Fruit fly (Drosophila melanogaster) whole organism, embryonic: ENCODE measurements around the gene Stim.
A peak's percentile ranks its signal among the peaks of the same experiment; 100 is the strongest.

Experiments
- BtbVII ChIP-seq: fragments of 200-800 bp; sonication (Bioruptor generic); optimal IDR thresholded peaks from 3 replicates; lab custom pipeline; 2017; ENCODE audit warnings: missing biosample characterization, mild to moderate bottlenecking, missing genetic modification characterization
- C15 ChIP-seq: fragments of 200-800 bp; sonication (Bioruptor generic); IDR thresholded peaks from 3 replicates; pipeline ENCODE4 v1.3.6; 2022; ENCODE audit warnings: missing biosample characterization, missing genetic modification characterization
- CG10267 ChIP-seq: fragments of 200-800 bp; sonication (Bioruptor generic); optimal IDR thresholded peaks from 2 replicates; lab custom pipeline; 2018; ENCODE audit warnings: missing biosample characterization, mild to moderate bottlenecking, missing genetic modification characterization, moderate library complexity
- CG10979 ChIP-seq: fragments of 200-800 bp; sonication (Bioruptor generic); optimal IDR thresholded peaks from 2 replicates; lab custom pipeline; 2018; ENCODE audit warnings: missing biosample characterization, mild to moderate bottlenecking, missing genetic modification characterization, moderate library complexity
- CG11247 ChIP-seq: fragments of 200-800 bp; sonication (Bioruptor generic); IDR thresholded peaks from 2 replicates; pipeline ENCODE4 v1.3.6; 2022; ENCODE audit warnings: missing biosample characterization, missing genetic modification characterization
- CG11723 ChIP-seq: fragments of 200-800 bp; sonication (Bioruptor generic); optimal IDR thresholded peaks from 2 replicates; lab custom pipeline; 2017; ENCODE audit warnings: missing biosample characterization, mild to moderate bottlenecking, missing genetic modification characterization
- CG1233 ChIP-seq: fragments of 200-800 bp; sonication (Bioruptor generic); optimal IDR thresholded peaks from 4 replicates; lab custom pipeline; 2018; ENCODE audit warnings: missing biosample characterization, mild to moderate bottlenecking, missing genetic modification characterization
- CG14667 ChIP-seq: fragments of 200-800 bp; sonication (Bioruptor generic); IDR thresholded peaks from 2 replicates; pipeline ENCODE4 v1.3.6; 2022; ENCODE audit warnings: missing biosample characterization, missing genetic modification characterization
- CG17612 ChIP-seq: fragments of 200-800 bp; sonication (Bioruptor generic); IDR thresholded peaks from 2 replicates; pipeline ENCODE4 v1.3.6; 2022; ENCODE audit warnings: missing biosample characterization, missing genetic modification characterization
- CG17829 ChIP-seq: fragments of 200-800 bp; optimal IDR thresholded peaks from 2 replicates; lab custom pipeline; 2019; ENCODE audit warnings: missing biosample characterization, mild to moderate bottlenecking, missing genetic modification characterization, moderate library complexity
- CG18011 ChIP-seq: fragments of 200-800 bp; sonication (Bioruptor generic); optimal IDR thresholded peaks from 2 replicates; lab custom pipeline; 2017; ENCODE audit warnings: missing biosample characterization, missing genetic modification characterization, mild to moderate bottlenecking, moderate library complexity, missing genotype
- CG18599 ChIP-seq: fragments of 200-800 bp; sonication (Bioruptor generic); optimal IDR thresholded peaks from 3 replicates; lab custom pipeline; 2017; ENCODE audit warnings: missing biosample characterization, missing genetic modification characterization, mild to moderate bottlenecking, moderate library complexity, missing genetic modification reagents
- CG18619 ChIP-seq: fragments of 200-800 bp; sonication (Bioruptor generic); optimal IDR thresholded peaks from 3 replicates; lab custom pipeline; 2017; ENCODE audit warnings: missing biosample characterization, mild to moderate bottlenecking, missing genetic modification characterization
- CG18764 ChIP-seq: fragments of 200-800 bp; sonication (Bioruptor generic); optimal IDR thresholded peaks from 3 replicates; lab custom pipeline; 2016; ENCODE audit warnings: missing biosample characterization, missing genetic modification characterization
- CG2120 ChIP-seq: fragments of 200-800 bp; sonication (Bioruptor generic); optimal IDR thresholded peaks from 3 replicates; lab custom pipeline; 2016; ENCODE audit warnings: missing biosample characterization, missing genetic modification characterization
- CG30020 ChIP-seq: fragments of 200-800 bp; optimal IDR thresholded peaks from 2 replicates; lab custom pipeline; 2019; ENCODE audit warnings: missing biosample characterization, mild to moderate bottlenecking, missing genetic modification characterization, moderate library complexity
- CG33557 ChIP-seq: fragments of 200-800 bp; sonication (Bioruptor generic); optimal IDR thresholded peaks from 2 replicates; lab custom pipeline; 2019; ENCODE audit warnings: missing biosample characterization, mild to moderate bottlenecking, missing genetic modification characterization, moderate library complexity
- CG4424 ChIP-seq: fragments of 200-800 bp; sonication (Bioruptor generic); optimal IDR thresholded peaks from 3 replicates; lab custom pipeline; 2016; ENCODE audit warnings: missing biosample characterization, missing genetic modification characterization
- CG7556 ChIP-seq: fragments of 200-800 bp; sonication (Bioruptor generic); optimal IDR thresholded peaks from 2 replicates; lab custom pipeline; 2017; ENCODE audit warnings: missing biosample characterization, mild to moderate bottlenecking, missing genetic modification characterization
- CG8924 ChIP-seq: fragments of 200-800 bp; optimal IDR thresholded peaks from 3 replicates; lab custom pipeline; 2019; ENCODE audit warnings: missing biosample characterization, mild to moderate bottlenecking, missing genetic modification characterization, moderate library complexity
- Dek ChIP-seq: fragments of 200-800 bp; sonication (Bioruptor generic); optimal IDR thresholded peaks from 3 replicates; lab custom pipeline; 2019; ENCODE audit warnings: missing biosample characterization, mild to moderate bottlenecking, missing genetic modification characterization, moderate library complexity
- Dfd ChIP-seq, 2 experiments: fragments of >200 bp; optimal IDR thresholded peaks; 2 replicates each; lab custom pipeline; 2017; ENCODE audit warnings: missing biosample characterization in 2 of 2, missing genetic modification characterization in 2 of 2
- Lhr ChIP-seq: fragments of 200-800 bp; sonication (Bioruptor generic); optimal IDR thresholded peaks from 3 replicates; lab custom pipeline; 2017; ENCODE audit warnings: mild to moderate bottlenecking, missing biosample characterization, missing genetic modification reagents, missing genetic modification characterization
- Mes4 ChIP-seq: fragments of 200-800 bp; sonication (Bioruptor generic); optimal IDR thresholded peaks from 2 replicates; lab custom pipeline; 2016; ENCODE audit warnings: missing biosample characterization, missing genetic modification characterization
- NC2β ChIP-seq: fragments of 200-800 bp; sonication (Bioruptor generic); optimal IDR thresholded peaks from 2 replicates; lab custom pipeline; 2016; ENCODE audit warnings: missing biosample characterization, missing genetic modification characterization
- Six4 ChIP-seq: fragments of 200-800 bp; sonication (Bioruptor generic); optimal IDR thresholded peaks from 2 replicates; lab custom pipeline; 2016; ENCODE audit warnings: missing biosample characterization, missing genetic modification characterization
- Sox100B ChIP-seq: fragments of 200-800 bp; sonication (Bioruptor generic); optimal IDR thresholded peaks from 3 replicates; lab custom pipeline; 2018; ENCODE audit warnings: missing biosample characterization, mild to moderate bottlenecking, missing genetic modification characterization
- az2 ChIP-seq: fragments of 200-800 bp; sonication (Bioruptor generic); optimal IDR thresholded peaks from 3 replicates; lab custom pipeline; 2016; ENCODE audit warnings: missing biosample characterization, missing genetic modification characterization
- corto ChIP-seq: fragments of 200-800 bp; sonication (Bioruptor generic); optimal IDR thresholded peaks from 2 replicates; lab custom pipeline; 2016; ENCODE audit warnings: missing biosample characterization, mild to moderate bottlenecking, missing genetic modification characterization, moderate library complexity
- da ChIP-seq: fragments of 200-800 bp; sonication (Bioruptor generic); optimal IDR thresholded peaks from 2 replicates; lab custom pipeline; 2016; ENCODE audit warnings: missing biosample characterization, missing genetic modification characterization
- exex ChIP-seq: fragments of 200-800 bp; sonication (Bioruptor generic); optimal IDR thresholded peaks from 4 replicates; lab custom pipeline; 2018; ENCODE audit warnings: missing biosample characterization, mild to moderate bottlenecking, missing genetic modification characterization, moderate library complexity
- gfzf ChIP-seq: fragments of 200-800 bp; sonication (Bioruptor generic); optimal IDR thresholded peaks from 2 replicates; lab custom pipeline; 2016; ENCODE audit warnings: missing biosample characterization, mild to moderate bottlenecking, missing genetic modification characterization, moderate library complexity
- gro ChIP-seq: fragments of 200-800 bp; sonication (Bioruptor generic); optimal IDR thresholded peaks from 2 replicates; lab custom pipeline; 2016; ENCODE audit warnings: missing biosample characterization, missing genetic modification characterization
- hkb ChIP-seq, 2 experiments: fragments of 200-800 bp in 1 of 2; fragments of >200 bp in 1 of 2; sonication (Bioruptor generic) in 1 of 2; IDR thresholded peaks in 1 of 2; optimal IDR thresholded peaks in 1 of 2; 2 replicates each; pipeline versions ENCODE4 v1.3.6 to Lab custom; 2017 to 2022; ENCODE audit warnings: missing biosample characterization in 1 of 2, missing genetic modification characterization in 1 of 2
- hth ChIP-seq: fragments of >200 bp; optimal IDR thresholded peaks from 2 replicates; lab custom pipeline; 2017; ENCODE audit warnings: inconsistent platforms
- lab ChIP-seq: fragments of 200-800 bp; sonication (Bioruptor generic); optimal IDR thresholded peaks from 3 replicates; lab custom pipeline; 2017; ENCODE audit warnings: missing biosample characterization, missing genetic modification characterization, mild to moderate bottlenecking, moderate library complexity, missing genetic modification reagents
- lilli ChIP-seq: fragments of 200-800 bp; sonication (Bioruptor generic); optimal IDR thresholded peaks from 3 replicates; lab custom pipeline; 2016; ENCODE audit warnings: missing biosample characterization, missing genetic modification characterization
- lola ChIP-seq, 3 experiments: fragments of >200 bp in 2 of 3; fragments of 200-800 bp in 1 of 3; sonication (Bioruptor generic) in 1 of 3; optimal IDR thresholded peaks; 2 replicates each; lab custom pipeline; 2017 to 2019; ENCODE audit warnings: missing biosample characterization in 3 of 3, missing genetic modification characterization in 3 of 3, mild to moderate bottlenecking in 1 of 3, moderate library complexity in 1 of 3
- nau ChIP-seq: fragments of 200-800 bp; sonication (Bioruptor generic); optimal IDR thresholded peaks from 3 replicates; lab custom pipeline; 2017; ENCODE audit warnings: missing biosample characterization, mild to moderate bottlenecking, missing genetic modification characterization, missing genetic modification reagents
- nom ChIP-seq: fragments of 200-800 bp; sonication (Bioruptor generic); optimal IDR thresholded peaks from 2 replicates; lab custom pipeline; 2017; ENCODE audit warnings: missing biosample characterization, missing genetic modification characterization, mild to moderate bottlenecking, moderate library complexity, missing genetic modification reagents
- odd ChIP-seq: fragments of 200-800 bp; sonication (Bioruptor generic); optimal IDR thresholded peaks from 2 replicates; lab custom pipeline; 2017; ENCODE audit warnings: missing biosample characterization, mild to moderate bottlenecking, missing genetic modification characterization
- pzg ChIP-seq: fragments of 200-800 bp; sonication (Bioruptor generic); optimal IDR thresholded peaks from 3 replicates; lab custom pipeline; 2018; ENCODE audit warnings: missing biosample characterization, mild to moderate bottlenecking, missing genetic modification characterization, moderate library complexity
- seq ChIP-seq: fragments of 200-800 bp; sonication (Bioruptor generic); IDR thresholded peaks from 2 replicates; pipeline ENCODE4 v1.3.6; 2022; ENCODE audit warnings: missing biosample characterization, missing genetic modification characterization
- sima ChIP-seq: fragments of 200-800 bp; sonication (Bioruptor generic); optimal IDR thresholded peaks from 2 replicates; lab custom pipeline; 2016; ENCODE audit warnings: missing biosample characterization, missing genetic modification characterization
- sqz ChIP-seq: fragments of 200-800 bp; sonication (Bioruptor generic); optimal IDR thresholded peaks from 3 replicates; lab custom pipeline; 2018; ENCODE audit warnings: missing biosample characterization, mild to moderate bottlenecking, missing genetic modification characterization
- trh ChIP-seq: fragments of 200-800 bp; sonication (Bioruptor generic); optimal IDR thresholded peaks from 2 replicates; lab custom pipeline; 2016; ENCODE audit warnings: missing biosample characterization, missing genetic modification characterization
- tx ChIP-seq: fragments of 200-800 bp; sonication (Bioruptor generic); optimal IDR thresholded peaks from 2 replicates; lab custom pipeline; 2016; ENCODE audit warnings: missing biosample characterization, missing genetic modification characterization
- vvl ChIP-seq: fragments of 200-800 bp; sonication (Bioruptor generic); IDR thresholded peaks from 2 replicates; pipeline ENCODE4 v1.3.6; 2022; ENCODE audit warnings: missing biosample characterization, missing genetic modification characterization

Stim gene

dm6 chrX:15889780-15890608, 50.3 kb downstream of the Stim start, which contains the start of the genes MSBP and CG15916 (continued):
- TF ChIP-seq CG1233 (GFP tag; lab: Kevin White, UChicago) = peak; percentile 31
- TF ChIP-seq Lhr (GFP tag; lab: Kevin White, UChicago) = peak; percentile 29
- TF ChIP-seq CG8924 (tag; lab: Kevin White, UChicago) = peak; percentile 27
- TF ChIP-seq pzg (GFP tag; lab: Kevin White, UChicago) = peak; percentile 20
- no peak for TF ChIP-seq gro
- no peak for TF ChIP-seq exex
- peak; percentile 59 for TF ChIP-seq gfzf
- TF ChIP-seq CG7556 (GFP tag; lab: Kevin White, UChicago) = peak; percentile 2
- no peak for TF ChIP-seq CG14667 (GFP tag; lab: Robert Waterston, UW)
- TF ChIP-seq sima (GFP tag; lab: Kevin White, UChicago) = no peak
- no peak for TF ChIP-seq Mes4 (GFP tag; lab: Kevin White, UChicago)
- TF ChIP-seq sqz (GFP tag; lab: Kevin White, UChicago) = no peak
- no peak for TF ChIP-seq CG18011 (GFP tag; lab: Kevin White, UChicago)
- TF ChIP-seq CG10267 = peak; percentile 70
- peak; percentile 61 for TF ChIP-seq CG11723 (GFP tag; lab: Kevin White, UChicago)
- TF ChIP-seq vvl (GFP tag; lab: Robert Waterston, UW) = 0 out of 2 replicates have a peak, but pooled peaks have one; percentile 18
- no peak for TF ChIP-seq BtbVII (GFP tag; lab: Kevin White, UChicago)
- no peak for TF ChIP-seq NC2β
- no peak for TF ChIP-seq odd (GFP tag; lab: Kevin White, UChicago)
- TF ChIP-seq CG33557 (GFP tag; lab: Kevin White, UChicago) = peak; percentile 18
- TF ChIP-seq Dek = peak; percentile 13
- TF ChIP-seq lola (GFP tag; optimal IDR thresholded peaks at IDR 0.05; lab: Kevin White, UChicago) = peak in 2 of 3 experiments; percentile 44 to 85
- TF ChIP-seq Sox100B (GFP tag; lab: Kevin White, UChicago) = peak; percentile 21
- peak; percentile 27 for TF ChIP-seq CG10979 (tag; lab: Kevin White, UChicago)
- no peak for TF ChIP-seq trh
- peak; percentile 9 for TF ChIP-seq az2
- no peak for TF ChIP-seq hkb (optimal IDR thresholded peaks at IDR 0.05; lab: Kevin White, UChicago)
- TF ChIP-seq hkb (GFP tag; IDR thresholded peaks at IDR 0.05; lab: Robert Waterston, UW) = no peak
- TF ChIP-seq corto (GFP tag; lab: Kevin White, UChicago) = no peak
- peak; percentile 98 for TF ChIP-seq CG30020 (tag; lab: Kevin White, UChicago)
- TF ChIP-seq nom = peak; percentile 69
- 0 out of 2 replicates have a peak, but pooled peaks have one; percentile 24 for TF ChIP-seq CG11247 (GFP tag; lab: Robert Waterston, UW)
- TF ChIP-seq hth (lab: Kevin White, UChicago) = no peak
- TF ChIP-seq seq (GFP tag; lab: Robert Waterston, UW) = no peak
- TF ChIP-seq tx (GFP tag; lab: Kevin White, UChicago) = no peak
- TF ChIP-seq CG18619 (GFP tag; lab: Kevin White, UChicago) = peak; percentile 27
- TF ChIP-seq CG18764 (GFP tag; lab: Kevin White, UChicago) = no peak
- peak in 1 of 2 experiments; percentile 3 for TF ChIP-seq Dfd (GFP tag; optimal IDR thresholded peaks at IDR 0.05; lab: Kevin White, UChicago)
- no peak for TF ChIP-seq lab (GFP tag; lab: Kevin White, UChicago)
- peak; percentile 7 for TF ChIP-seq lilli (GFP tag; lab: Kevin White, UChicago)
- peak; percentile 34 for TF ChIP-seq CG4424
- TF ChIP-seq da (GFP tag; lab: Kevin White, UChicago) = no peak
- TF ChIP-seq CG17612 (GFP tag; lab: Robert Waterston, UW) = no peak
- TF ChIP-seq nau (GFP tag; lab: Kevin White, UChicago) = no peak
- no peak for TF ChIP-seq C15
- TF ChIP-seq CG2120 = peak; percentile 41
- TF ChIP-seq Six4 (GFP tag; lab: Kevin White, UChicago) = peak; percentile 26
- peak; percentile 13 for TF ChIP-seq CG18599 (GFP tag; lab: Kevin White, UChicago)
- TF ChIP-seq CG17829 (tag; lab: Kevin White, UChicago) = peak; percentile 41
